Fruit fly (Drosophila melanogaster) whole organism, pupa: ENCODE measurements around the gene Top3alpha.

Source experiments
- CG10348 ChIP-seq: fragments of 200-800 bp; sonication (Bioruptor generic); IDR thresholded peaks from 2 replicates; pipeline ENCODE4 v1.3.6; 2022; ENCODE audit warnings: missing biosample characterization, missing genetic modification characterization
- CG12605 ChIP-seq: fragments of 200-800 bp; sonication (Bioruptor generic); IDR thresholded peaks from 2 replicates; pipeline ENCODE4 v1.3.6; 2022; ENCODE audit warnings: missing biosample characterization, missing genetic modification characterization
- CG13204 ChIP-seq: fragments of 200-800 bp; sonication (Bioruptor generic); optimal IDR thresholded peaks from 2 replicates; lab custom pipeline; 2018; ENCODE audit warnings: missing biosample characterization, mild to moderate bottlenecking, missing genetic modification characterization, moderate library complexity
- CG14655 ChIP-seq: fragments of 200-800 bp; sonication (Bioruptor generic); optimal IDR thresholded peaks from 3 replicates; lab custom pipeline; 2017; ENCODE audit warnings: mild to moderate bottlenecking, missing biosample characterization, missing genetic modification reagents, missing genetic modification characterization
- CG15710 ChIP-seq: fragments of 200-800 bp; sonication (Bioruptor generic); optimal IDR thresholded peaks from 2 replicates; lab custom pipeline; 2018; ENCODE audit warnings: missing biosample characterization, mild to moderate bottlenecking, missing genetic modification characterization, moderate library complexity
- CG17806 ChIP-seq: fragments of 200-800 bp; sonication (Bioruptor generic); optimal IDR thresholded peaks from 2 replicates; lab custom pipeline; 2018; ENCODE audit warnings: missing biosample characterization, mild to moderate bottlenecking, missing genetic modification characterization, moderate library complexity
- CG32121 ChIP-seq: fragments of 200-800 bp; sonication (Bioruptor generic); IDR thresholded peaks from 2 replicates; pipeline ENCODE4 v1.3.6; 2022; ENCODE audit warnings: missing biosample characterization, missing genetic modification characterization
- CG34367 ChIP-seq: fragments of 200-800 bp; sonication (Bioruptor generic); optimal IDR thresholded peaks from 2 replicates; lab custom pipeline; 2018; ENCODE audit warnings: missing biosample characterization, mild to moderate bottlenecking, missing genetic modification characterization
- CG4496 ChIP-seq: fragments of 200-800 bp; sonication (Bioruptor generic); IDR thresholded peaks from 3 replicates; pipeline ENCODE4 v1.3.6; 2022; ENCODE audit warnings: missing biosample characterization, missing genetic modification characterization
- CG8159 ChIP-seq: fragments of 200-800 bp; sonication (Bioruptor generic); optimal IDR thresholded peaks from 3 replicates; lab custom pipeline; 2018; ENCODE audit warnings: missing biosample characterization, mild to moderate bottlenecking, missing genetic modification characterization, moderate library complexity
- CG8301 ChIP-seq: fragments of 200-800 bp; sonication (Bioruptor generic); optimal IDR thresholded peaks from 2 replicates; lab custom pipeline; 2018; ENCODE audit warnings: missing biosample characterization, mild to moderate bottlenecking, missing genetic modification characterization
- CG9948 ChIP-seq: fragments of 200-800 bp; sonication (Bioruptor generic); optimal IDR thresholded peaks from 2 replicates; lab custom pipeline; 2018; ENCODE audit warnings: missing biosample characterization, mild to moderate bottlenecking, missing genetic modification characterization, moderate library complexity
- D1 ChIP-seq: fragments of 200-800 bp; sonication (Bioruptor generic); optimal IDR thresholded peaks from 2 replicates; lab custom pipeline; 2018; ENCODE audit warnings: missing biosample characterization, mild to moderate bottlenecking, missing genetic modification characterization, moderate library complexity
- EcR ChIP-seq: fragments of 200-800 bp; sonication (Bioruptor generic); optimal IDR thresholded peaks from 3 replicates; lab custom pipeline; 2019; ENCODE audit warnings: missing biosample characterization, missing genetic modification characterization, mild to moderate bottlenecking, moderate library complexity, missing genetic modification reagents
- Ets98B ChIP-seq: fragments of 200-800 bp; sonication (Bioruptor generic); IDR thresholded peaks from 2 replicates; pipeline ENCODE4 v1.3.6; 2022; ENCODE audit warnings: missing biosample characterization, missing genetic modification characterization
- Pif1A ChIP-seq: fragments of 200-800 bp; sonication (Bioruptor generic); optimal IDR thresholded peaks from 3 replicates; lab custom pipeline; 2016; ENCODE audit warnings: missing biosample characterization, missing genetic modification characterization
- Pif1B ChIP-seq: fragments of 200-800 bp; sonication (Bioruptor generic); optimal IDR thresholded peaks from 3 replicates; lab custom pipeline; 2016; ENCODE audit warnings: missing biosample characterization, missing genetic modification characterization
- Snoo ChIP-seq: fragments of 200-800 bp; sonication (Bioruptor generic); optimal IDR thresholded peaks from 3 replicates; lab custom pipeline; 2017; ENCODE audit warnings: missing biosample characterization, mild to moderate bottlenecking, missing genetic modification characterization, inconsistent platforms
- fd96Ca ChIP-seq: fragments of 200-800 bp; sonication (Bioruptor generic); IDR thresholded peaks from 3 replicates; pipeline ENCODE4 v1.3.6; 2022; ENCODE audit warnings: missing biosample characterization, missing genetic modification characterization
- gl ChIP-seq: fragments of 200-800 bp; sonication (Bioruptor generic); optimal IDR thresholded peaks from 2 replicates; lab custom pipeline; 2018; ENCODE audit warnings: missing biosample characterization, mild to moderate bottlenecking, missing genetic modification characterization
- rn ChIP-seq: fragments of 200-800 bp; sonication (Bioruptor generic); IDR thresholded peaks from 2 replicates; pipeline ENCODE4 v1.3.6; 2022; ENCODE audit warnings: missing biosample characterization, missing genetic modification characterization

Gene Top3alpha

dm6 chr2L:19542268-19542773, 44.4 kb downstream of the Top3alpha start:
- TF ChIP-seq CG15710 (tag; lab: Kevin White, UChicago): no peak
- no peak for TF ChIP-seq gl
- no peak for TF ChIP-seq Pif1B (GFP tag; lab: Kevin White, UChicago)
- TF ChIP-seq rn (GFP tag; lab: Robert Waterston, UW): no peak
- peak; percentile 17; the same call in 1 of the 2 replicates for TF ChIP-seq CG12605 (GFP tag; lab: Robert Waterston, UW)
- TF ChIP-seq D1: no peak
- TF ChIP-seq Ets98B (GFP tag; lab: Robert Waterston, UW): 0 out of 2 replicates have a peak, but pooled peaks have one; percentile 7
- TF ChIP-seq CG4496 (GFP tag; lab: Robert Waterston, UW): no peak
- TF ChIP-seq CG13204 (GFP tag; lab: Kevin White, UChicago): no peak
- TF ChIP-seq CG9948 (tag; lab: Kevin White, UChicago): no peak

DNA sequence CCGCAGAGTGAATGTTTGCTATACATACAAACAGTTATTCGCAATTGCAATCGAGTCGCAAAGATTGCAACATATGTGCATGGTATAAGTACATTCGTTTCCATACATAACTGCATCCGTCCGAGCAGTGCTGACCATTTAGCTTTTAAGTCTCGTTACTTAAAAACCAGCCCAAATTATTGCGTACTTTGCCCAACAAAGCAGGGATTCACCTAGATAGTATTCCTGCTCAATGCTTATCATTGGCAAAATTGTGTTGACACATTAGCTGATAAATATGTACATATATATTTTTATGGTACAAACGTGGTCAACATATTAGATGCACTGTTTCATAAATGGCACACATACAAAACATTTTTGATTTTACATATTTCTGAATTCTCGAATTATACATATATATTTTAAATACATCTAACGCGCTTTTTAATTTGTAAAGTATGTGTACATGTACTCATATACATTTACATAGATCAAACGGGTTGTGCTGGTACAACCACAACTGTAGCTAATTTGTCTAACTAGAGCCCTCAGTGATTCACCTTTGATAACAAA, 45.1 kb downstream of the Top3alpha start:
- TF ChIP-seq gl (no peak), CG34367 (tag; lab: Kevin White, UChicago) (no peak), EcR (GFP tag; lab: Kevin White, UChicago) (no peak)

dm6 chr2L:19546869-19547710, 49.1 kb downstream of the Top3alpha start, which contains the start of gene CG10337:
Gene CG10337 (minus strand): TSS chr2L:19546959.
- TF ChIP-seq CG8159 (tag; lab: Kevin White, UChicago) (peak; percentile 83), gl (no peak), Ets98B (GFP tag; lab: Robert Waterston, UW) (0 out of 2 replicates have a peak, but pooled peaks have one; percentile 12), Pif1B (GFP tag; lab: Kevin White, UChicago) (peak; percentile 34)

- TF ChIP-seq EcR (GFP tag; lab: Kevin White, UChicago): peak; percentile 31
- TF ChIP-seq rn (GFP tag; lab: Robert Waterston, UW): no peak
- TF ChIP-seq CG12605 (GFP tag; lab: Robert Waterston, UW): 0 out of 2 replicates have a peak, but pooled peaks have one; percentile 7
- no peak for TF ChIP-seq CG4496 (GFP tag; lab: Robert Waterston, UW)
- TF ChIP-seq CG32121: no peak
- TF ChIP-seq CG8159 (tag; lab: Kevin White, UChicago): no peak
- no peak for TF ChIP-seq CG8301 (tag; lab: Kevin White, UChicago)
- TF ChIP-seq D1: no peak
- no peak for TF ChIP-seq Ets98B (GFP tag; lab: Robert Waterston, UW)
- no peak for TF ChIP-seq CG9948 (tag; lab: Kevin White, UChicago)
- no peak for TF ChIP-seq Snoo (tag; lab: Kevin White, UChicago)
- TF ChIP-seq CG14655 (GFP tag; lab: Kevin White, UChicago): no peak
- no peak for TF ChIP-seq CG15710 (tag; lab: Kevin White, UChicago)
Observed at dm6 chr2L:19548158-19548557, 50.2 kb downstream of the Top3alpha start, which contains the start of gene Tep4. Gene Tep4 (plus strand): TSS chr2L:19548507.

- TF ChIP-seq CG8301 (tag; lab: Kevin White, UChicago): no peak
- TF ChIP-seq CG10348: no peak
- TF ChIP-seq Pif1A: no peak
- TF ChIP-seq D1: no peak
- no peak for TF ChIP-seq rn (GFP tag; lab: Robert Waterston, UW)
- TF ChIP-seq gl: peak; percentile 65
- TF ChIP-seq Pif1B (GFP tag; lab: Kevin White, UChicago): peak; percentile 53
- TF ChIP-seq CG34367 (tag; lab: Kevin White, UChicago): peak; percentile 28
- TF ChIP-seq CG14655 (GFP tag; lab: Kevin White, UChicago): no peak
- no peak for TF ChIP-seq Ets98B (GFP tag; lab: Robert Waterston, UW)
- TF ChIP-seq CG17806: no peak
- TF ChIP-seq CG32121: no peak
- no peak for TF ChIP-seq CG9948 (tag; lab: Kevin White, UChicago)
- no peak for TF ChIP-seq CG13204 (GFP tag; lab: Kevin White, UChicago)
- TF ChIP-seq CG4496 (GFP tag; lab: Robert Waterston, UW): peak; percentile 89
- peak; percentile 94 for TF ChIP-seq EcR (GFP tag; lab: Kevin White, UChicago)
- TF ChIP-seq CG12605 (GFP tag; lab: Robert Waterston, UW): no peak; the same call in 1 of the 2 replicates
- TF ChIP-seq Snoo (tag; lab: Kevin White, UChicago): peak; percentile 50
- TF ChIP-seq CG8159 (tag; lab: Kevin White, UChicago): no peak
- TF ChIP-seq fd96Ca (GFP tag; lab: Robert Waterston, UW): no peak
- no peak for TF ChIP-seq CG15710 (tag; lab: Kevin White, UChicago)
Observed at dm6 chr2L:19549412-19549811, 51.4 kb downstream of the Top3alpha start.
